Fruit fly (Drosophila melanogaster): ENCODE measurements around the gene Zyx.

- TF ChIP-seq CG4496 (GFP tag; IDR thresholded peaks at IDR 0.05): no peak
- TF ChIP-seq Pif1B (GFP tag; optimal IDR thresholded peaks at IDR 0.05): no peak
- no peak for TF ChIP-seq fd96Ca (GFP tag; IDR thresholded peaks at IDR 0.05)
- TF ChIP-seq CG9948 (tag; optimal IDR thresholded peaks at IDR 0.05): no peak
- TF ChIP-seq CG17806 (tag; optimal IDR thresholded peaks at IDR 0.05): no peak
- TF ChIP-seq D1 (tag; optimal IDR thresholded peaks at IDR 0.05): no peak
- no peak for TF ChIP-seq CG14655 (GFP tag; optimal IDR thresholded peaks at IDR 0.05)
- TF ChIP-seq CG32121 (GFP tag; IDR thresholded peaks at IDR 0.05): no peak
- TF ChIP-seq CG34367 (tag; optimal IDR thresholded peaks at IDR 0.05): no peak
- no peak for TF ChIP-seq rn (GFP tag; IDR thresholded peaks at IDR 0.05)
- no peak for TF ChIP-seq EcR (GFP tag; optimal IDR thresholded peaks at IDR 0.05)
- TF ChIP-seq CG10348 (GFP tag; IDR thresholded peaks at IDR 0.05): no peak
- no peak for TF ChIP-seq CG15710 (tag; optimal IDR thresholded peaks at IDR 0.05)
These were observed 32.9 kb upstream of the Zyx start for dm6 chr4:1097608-1098262.
